Fruit fly (Drosophila melanogaster) whole organism, prepupa: ENCODE data around the gene GABA-B-R2.

ENCODE experiments used
- Blimp-1 ChIP-seq: fragments of 200-800 bp; sonication (Bioruptor generic); optimal IDR thresholded peaks from 3 replicates; lab custom pipeline; 2017; ENCODE audit warnings: missing biosample characterization, missing genetic modification characterization, mild to moderate bottlenecking, moderate library complexity, missing genetic modification reagents
- CG10631 ChIP-seq: fragments of 200-800 bp; sonication (Bioruptor generic); optimal IDR thresholded peaks from 2 replicates; lab custom pipeline; 2016; ENCODE audit warnings: missing biosample characterization, missing genetic modification characterization
- CG10669 ChIP-seq: fragments of 200-800 bp; sonication (Bioruptor generic); optimal IDR thresholded peaks from 3 replicates; lab custom pipeline; 2018; ENCODE audit warnings: missing biosample characterization, mild to moderate bottlenecking, missing genetic modification characterization, moderate library complexity
- CG11762 ChIP-seq: fragments of 200-800 bp; sonication (Bioruptor generic); optimal IDR thresholded peaks from 3 replicates; lab custom pipeline; 2016; ENCODE audit warnings: missing biosample characterization, missing genetic modification characterization; ENCODE audit not compliant: insufficient read depth
- CG15336 ChIP-seq: fragments of 200-800 bp; sonication (Bioruptor generic); IDR thresholded peaks from 2 replicates; pipeline ENCODE4 v1.3.6; 2022; ENCODE audit warnings: missing biosample characterization, missing genetic modification characterization
- CG1621 ChIP-seq: fragments of 200-800 bp; sonication (Bioruptor generic); optimal IDR thresholded peaks from 3 replicates; lab custom pipeline; 2018; ENCODE audit warnings: missing biosample characterization, mild to moderate bottlenecking, missing genetic modification characterization
- CG16779 ChIP-seq: fragments of 200-800 bp; sonication (Bioruptor generic); optimal IDR thresholded peaks from 3 replicates; lab custom pipeline; 2017; ENCODE audit warnings: missing biosample characterization, mild to moderate bottlenecking, missing genetic modification characterization
- CG3032 ChIP-seq: fragments of 200-800 bp; optimal IDR thresholded peaks from 2 replicates; lab custom pipeline; 2019; ENCODE audit warnings: missing biosample characterization, mild to moderate bottlenecking, missing genetic modification characterization, moderate library complexity
- CG31627 ChIP-seq: fragments of 200-800 bp; sonication (Bioruptor generic); optimal IDR thresholded peaks from 3 replicates; lab custom pipeline; 2016; ENCODE audit warnings: missing biosample characterization, missing genetic modification characterization
- CG32006 ChIP-seq: fragments of 200-800 bp; sonication (Bioruptor generic); optimal IDR thresholded peaks from 3 replicates; lab custom pipeline; 2017; ENCODE audit warnings: missing biosample characterization, mild to moderate bottlenecking, missing genetic modification characterization
- CG34406 ChIP-seq: fragments of 200-800 bp; sonication (Bioruptor generic); optimal IDR thresholded peaks from 3 replicates; lab custom pipeline; 2016; ENCODE audit warnings: missing biosample characterization, missing genetic modification characterization
- CG3919 ChIP-seq: fragments of 200-800 bp; sonication (Bioruptor generic); optimal IDR thresholded peaks from 3 replicates; lab custom pipeline; 2016; ENCODE audit warnings: missing biosample characterization, missing genetic modification characterization
- CG6163 ChIP-seq: fragments of 200-800 bp; sonication (Bioruptor generic); IDR thresholded peaks from 3 replicates; pipeline ENCODE4 v1.3.6; 2022; ENCODE audit warnings: missing biosample characterization, missing genetic modification characterization
- CG6276 ChIP-seq: fragments of 200-800 bp; sonication (Bioruptor generic); optimal IDR thresholded peaks from 2 replicates; lab custom pipeline; 2017; ENCODE audit warnings: missing biosample characterization, mild to moderate bottlenecking, missing genetic modification characterization
- CG6792 ChIP-seq: fragments of 200-800 bp; sonication (Bioruptor generic); optimal IDR thresholded peaks from 3 replicates; lab custom pipeline; 2016; ENCODE audit warnings: missing biosample characterization, missing genetic modification characterization
- CG7368 ChIP-seq: fragments of 200-800 bp; sonication (Bioruptor generic); optimal IDR thresholded peaks from 3 replicates; lab custom pipeline; 2016; ENCODE audit warnings: missing biosample characterization, missing genetic modification characterization
- CG8119 ChIP-seq: fragments of 200-800 bp; sonication (Bioruptor generic); IDR thresholded peaks from 3 replicates; pipeline ENCODE4 v1.3.6; 2022; ENCODE audit warnings: missing biosample characterization, missing genetic modification characterization
- CG8319 ChIP-seq: fragments of 200-800 bp; sonication (Bioruptor generic); optimal IDR thresholded peaks from 3 replicates; lab custom pipeline; 2016; ENCODE audit warnings: missing biosample characterization, missing genetic modification characterization
- CG8632 ChIP-seq: fragments of 200-800 bp; sonication (Bioruptor generic); optimal IDR thresholded peaks from 3 replicates; lab custom pipeline; 2016; ENCODE audit warnings: missing biosample characterization, missing genetic modification characterization
- CG9139 ChIP-seq: fragments of 200-800 bp; sonication (Bioruptor generic); optimal IDR thresholded peaks from 3 replicates; lab custom pipeline; 2017; ENCODE audit warnings: missing biosample characterization, mild to moderate bottlenecking, missing genetic modification characterization
- Eip75B ChIP-seq: fragments of 200-800 bp; sonication (Bioruptor generic); optimal IDR thresholded peaks from 3 replicates; lab custom pipeline; 2016; ENCODE audit warnings: missing biosample characterization, missing genetic modification characterization
- Eip78C ChIP-seq: fragments of 200-800 bp; sonication (Bioruptor generic); peaks from one replicate; lab custom pipeline; 2016; ENCODE audit warnings: missing biosample characterization, missing genetic modification characterization
- Eip93F ChIP-seq: fragments of 200-800 bp; sonication (Bioruptor generic); optimal IDR thresholded peaks from 2 replicates; lab custom pipeline; 2016; ENCODE audit warnings: missing biosample characterization, mild to moderate bottlenecking, missing genetic modification characterization
- Ets21C ChIP-seq: fragments of 200-800 bp; sonication (Bioruptor generic); optimal IDR thresholded peaks from 3 replicates; lab custom pipeline; 2016; ENCODE audit warnings: missing biosample characterization, missing genetic modification characterization
- Gug ChIP-seq: fragments of 200-800 bp; sonication (Bioruptor generic); IDR thresholded peaks from 2 replicates; pipeline ENCODE4 v1.3.6; 2022; ENCODE audit warnings: missing biosample characterization, missing genetic modification characterization
- Hr39 ChIP-seq: fragments of 200-800 bp; sonication (Bioruptor generic); optimal IDR thresholded peaks from 2 replicates; lab custom pipeline; 2016; ENCODE audit warnings: missing biosample characterization, missing genetic modification characterization
- Hr4 ChIP-seq: fragments of 200-800 bp; sonication (Bioruptor generic); optimal IDR thresholded peaks from 3 replicates; lab custom pipeline; 2016; ENCODE audit warnings: missing biosample characterization, missing genetic modification characterization
- Lpt ChIP-seq: fragments of 200-800 bp; sonication (Bioruptor generic); optimal IDR thresholded peaks from 3 replicates; lab custom pipeline; 2016; ENCODE audit warnings: missing biosample characterization, missing genetic modification characterization
- Met ChIP-seq: fragments of 200-800 bp; sonication (Bioruptor generic); optimal IDR thresholded peaks from 3 replicates; lab custom pipeline; 2016; ENCODE audit warnings: missing biosample characterization, missing genetic modification characterization
- OdsH ChIP-seq: fragments of 200-800 bp; sonication (Bioruptor generic); optimal IDR thresholded peaks from 3 replicates; lab custom pipeline; 2016; ENCODE audit warnings: missing biosample characterization, missing genetic modification characterization
- Sox102F ChIP-seq: fragments of 200-800 bp; sonication (Bioruptor generic); optimal IDR thresholded peaks from 2 replicates; lab custom pipeline; 2016; ENCODE audit warnings: missing biosample characterization, mild to moderate bottlenecking, missing genetic modification characterization
- Sox14 ChIP-seq: fragments of 200-800 bp; sonication (Bioruptor generic); optimal IDR thresholded peaks from 3 replicates; lab custom pipeline; 2016; ENCODE audit warnings: missing biosample characterization, missing genetic modification characterization
- achi ChIP-seq: fragments of 200-800 bp; sonication (Bioruptor generic); optimal IDR thresholded peaks from 3 replicates; lab custom pipeline; 2016; ENCODE audit warnings: missing biosample characterization, missing genetic modification characterization
- cyc ChIP-seq: fragments of 200-800 bp; sonication (Bioruptor generic); optimal IDR thresholded peaks from 3 replicates; lab custom pipeline; 2016; ENCODE audit warnings: missing biosample characterization, missing genetic modification characterization
- dac ChIP-seq: fragments of 200-800 bp; sonication (Bioruptor generic); optimal IDR thresholded peaks from 2 replicates; lab custom pipeline; 2017; ENCODE audit warnings: missing biosample characterization, mild to moderate bottlenecking, missing genetic modification characterization
- dsx ChIP-seq: fragments of 200-800 bp; optimal IDR thresholded peaks from 3 replicates; lab custom pipeline; 2019; ENCODE audit warnings: missing biosample characterization, mild to moderate bottlenecking, missing genetic modification characterization, moderate library complexity; ENCODE audit not compliant: poor library complexity, severe bottlenecking
- eg ChIP-seq: fragments of 200-800 bp; sonication (Bioruptor generic); IDR thresholded peaks from 3 replicates; pipeline ENCODE4 v1.3.6; 2022; ENCODE audit warnings: missing biosample characterization, missing genetic modification characterization
- fd59A ChIP-seq: fragments of 200-800 bp; sonication (Bioruptor generic); optimal IDR thresholded peaks from 2 replicates; lab custom pipeline; 2017; ENCODE audit warnings: missing biosample characterization, mild to moderate bottlenecking, missing genetic modification characterization, missing genetic modification reagents
- lz ChIP-seq: fragments of 200-800 bp; sonication (Bioruptor generic); optimal IDR thresholded peaks from 3 replicates; lab custom pipeline; 2016; ENCODE audit warnings: missing biosample characterization, missing genetic modification characterization
- pdm3 ChIP-seq: fragments of 200-800 bp; sonication (Bioruptor generic); optimal IDR thresholded peaks from 3 replicates; lab custom pipeline; 2016; ENCODE audit warnings: missing biosample characterization, missing genetic modification characterization
- salr ChIP-seq, 2 experiments: fragments of 200-800 bp; sonication (Bioruptor generic); optimal IDR thresholded peaks; 3 replicates each; lab custom pipeline; 2016 to 2018; ENCODE audit warnings: missing biosample characterization in 2 of 2, missing genetic modification characterization in 2 of 2, mild to moderate bottlenecking in 1 of 2
- spab ChIP-seq: fragments of 200-800 bp; sonication (Bioruptor generic); optimal IDR thresholded peaks from 2 replicates; lab custom pipeline; 2017; ENCODE audit warnings: missing biosample characterization, mild to moderate bottlenecking, missing genetic modification characterization, missing genetic modification reagents
- ss ChIP-seq, 2 experiments: fragments of 200-800 bp; sonication (Bioruptor generic); optimal IDR thresholded peaks; 2 replicates in 1 of 2; 3 replicates in 1 of 2; lab custom pipeline; 2017 to 2018; ENCODE audit warnings: mild to moderate bottlenecking in 2 of 2, missing biosample characterization in 2 of 2, missing genetic modification characterization in 2 of 2, moderate library complexity in 1 of 2
- svp ChIP-seq: fragments of 200-800 bp; sonication (Bioruptor generic); peaks from one replicate; lab custom pipeline; 2016; ENCODE audit warnings: missing biosample characterization, missing genetic modification characterization
- topi ChIP-seq: fragments of 200-800 bp; sonication (Bioruptor generic); optimal IDR thresholded peaks from 3 replicates; lab custom pipeline; 2016; ENCODE audit warnings: missing biosample characterization, missing genetic modification characterization

Gene GABA-B-R2

dm6 chr3R:21821684-21822561 is 46.3 kb upstream of the GABA-B-R2 start:
- TF ChIP-seq Hr4 (GFP tag; lab: Kevin White, UChicago): no peak
- no peak for TF ChIP-seq lz (GFP tag; lab: Kevin White, UChicago)
- TF ChIP-seq Sox14 (GFP tag; lab: Kevin White, UChicago): no peak
- no peak for TF ChIP-seq Lpt (GFP tag; lab: Kevin White, UChicago)
- peak in 1 of 2 experiments; percentile 24 for TF ChIP-seq ss (GFP tag; optimal IDR thresholded peaks at IDR 0.05; lab: Kevin White, UChicago)
- TF ChIP-seq topi: no peak
- TF ChIP-seq CG8319 (GFP tag; lab: Kevin White, UChicago): no peak
- no peak for TF ChIP-seq CG31627 (GFP tag; lab: Kevin White, UChicago)

- TF ChIP-seq CG6792 (GFP tag; lab: Kevin White, UChicago): peak; percentile 19
- TF ChIP-seq CG8319 (GFP tag; lab: Kevin White, UChicago): no peak
- TF ChIP-seq eg: 0 out of 3 replicates have a peak, but pooled peaks have one; percentile 24
- TF ChIP-seq Hr4 (GFP tag; lab: Kevin White, UChicago): peak; percentile 33
- peak; percentile 17 for TF ChIP-seq topi
- TF ChIP-seq dsx: no peak
- no peak for TF ChIP-seq Ets21C (GFP tag; lab: Kevin White, UChicago)
- no peak for TF ChIP-seq CG16779 (tag; lab: Kevin White, UChicago)
- no peak for TF ChIP-seq Hr39
- TF ChIP-seq Lpt (GFP tag; lab: Kevin White, UChicago): no peak
- no peak for TF ChIP-seq Sox102F (GFP tag; lab: Kevin White, UChicago)
- TF ChIP-seq Met (GFP tag; lab: Kevin White, UChicago): peak; percentile 40
- no peak for TF ChIP-seq Gug (GFP tag; lab: Robert Waterston, UW)
- peak; percentile 33 for TF ChIP-seq CG10669 (GFP tag; lab: Kevin White, UChicago)
- peak; percentile 4 for TF ChIP-seq CG7368
- TF ChIP-seq Sox14 (GFP tag; lab: Kevin White, UChicago): peak; percentile 12
- TF ChIP-seq Blimp-1 (GFP tag; lab: Kevin White, UChicago): no peak
- TF ChIP-seq achi: peak; percentile 12
- peak in 1 of 2 experiments; percentile 30 for TF ChIP-seq ss (GFP tag; optimal IDR thresholded peaks at IDR 0.05; lab: Kevin White, UChicago)
- TF ChIP-seq lz (GFP tag; lab: Kevin White, UChicago): peak; percentile 25
- TF ChIP-seq CG15336 (GFP tag; lab: Robert Waterston, UW): no peak
- peak; percentile 24; the same call in 1 of the 3 replicates for TF ChIP-seq CG8119 (GFP tag; lab: Robert Waterston, UW)
- peak; percentile 68 for TF ChIP-seq svp
- TF ChIP-seq pdm3 (GFP tag; lab: Kevin White, UChicago): peak; percentile 33
- TF ChIP-seq fd59A (GFP tag; lab: Kevin White, UChicago): no peak
- peak; percentile 10 for TF ChIP-seq CG8632
- TF ChIP-seq Eip78C: peak; percentile 80
- TF ChIP-seq OdsH (GFP tag; lab: Kevin White, UChicago): peak; percentile 26
- TF ChIP-seq Eip75B (GFP tag; lab: Kevin White, UChicago): no peak
- TF ChIP-seq CG3032 (tag; lab: Kevin White, UChicago): no peak
- peak; percentile 8 for TF ChIP-seq CG6276 (GFP tag; lab: Kevin White, UChicago)
- no peak for TF ChIP-seq CG1621 (tag; lab: Kevin White, UChicago)
- no peak for TF ChIP-seq Eip93F (GFP tag; lab: Kevin White, UChicago)
- TF ChIP-seq salr (GFP tag; optimal IDR thresholded peaks at IDR 0.05; lab: Kevin White, UChicago): no peak
- no peak for TF ChIP-seq CG11762
- TF ChIP-seq CG6163 (GFP tag; lab: Robert Waterston, UW): no peak
- peak; percentile 1 for TF ChIP-seq cyc (GFP tag; lab: Kevin White, UChicago)
- peak; percentile 15 for TF ChIP-seq CG10631 (GFP tag; lab: Kevin White, UChicago)
- TF ChIP-seq CG32006 (GFP tag; lab: Kevin White, UChicago): peak; percentile 34
- TF ChIP-seq dac (GFP tag; lab: Kevin White, UChicago): no peak
- TF ChIP-seq CG34406 (GFP tag; lab: Kevin White, UChicago): no peak
- no peak for TF ChIP-seq CG9139 (GFP tag; lab: Kevin White, UChicago)
- no peak for TF ChIP-seq CG3919
- TF ChIP-seq spab: no peak
Measured at dm6 chr3R:21808622-21809347, 33.1 kb upstream of the GABA-B-R2 start.
